Worm (Caenorhabditis elegans) whole organism, L1 larva: Measurements from ENCODE around the gene srz-23.

Experiments used
- C04F5.9 ChIP-seq: sonication (generic microtip); optimal IDR thresholded peaks from 2 replicates; lab custom pipeline; 2016; ENCODE audit warnings: missing genetic modification characterization, missing compliant biosample characterization
- aly-2 ChIP-seq: fragments of 150-350 bp; optimal IDR thresholded peaks from 2 replicates; lab custom pipeline; 2014; ENCODE audit warnings: missing biosample characterization, missing genetic modification characterization
- nhr-28 ChIP-seq: fragments of 150-350 bp; optimal IDR thresholded peaks from 2 replicates; lab custom pipeline; 2014; ENCODE audit warnings: missing biosample characterization, missing genetic modification characterization
- snpc-4 ChIP-seq: fragments of 150-350 bp; optimal IDR thresholded peaks from 2 replicates; lab custom pipeline; 2014; ENCODE audit warnings: missing biosample characterization, missing genetic modification characterization
- unc-86 ChIP-seq: sonication (generic microtip); optimal IDR thresholded peaks from 2 replicates; lab custom pipeline; 2016; ENCODE audit warnings: missing genetic modification characterization, missing compliant biosample characterization

DNA sequence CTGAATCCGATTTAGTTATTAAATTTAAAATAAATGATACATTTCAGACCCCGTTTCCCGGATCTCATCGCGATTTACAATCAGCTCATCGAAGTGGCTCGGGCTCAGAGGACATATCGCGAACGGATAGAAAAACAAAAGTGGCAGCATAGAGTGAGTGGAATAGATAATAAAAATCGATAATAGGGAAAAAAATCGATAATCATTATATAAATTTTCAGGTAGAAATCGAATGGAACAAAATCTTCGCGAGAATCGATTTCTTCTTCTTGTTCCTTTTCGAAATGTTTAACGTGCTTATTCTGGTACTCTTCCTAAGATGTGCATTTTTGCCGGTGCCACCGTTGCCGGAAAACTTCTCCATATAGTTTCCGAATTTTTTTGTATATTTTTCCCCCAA, 34.7 kb upstream of the srz-23 start:
- TF ChIP-seq nhr-28 (tag; lab: Kevin White, UChicago) (no peak), aly-2 (tag; lab: Kevin White, UChicago) (no peak), C04F5.9 (tag; lab: Kevin White, UChicago) (no peak), unc-86 (tag; lab: Kevin White, UChicago) (no peak), snpc-4 (tag; lab: Kevin White, UChicago) (no peak)
